Fruit fly (Drosophila melanogaster) whole organism, prepupa: ENCODE results near the gene CG14572.

ENCODE experiments used
- Blimp-1 ChIP-seq: fragments of 200-800 bp; sonication (Bioruptor generic); optimal IDR thresholded peaks from 3 replicates; lab custom pipeline; 2017; ENCODE audit warnings: missing biosample characterization, missing genetic modification characterization, mild to moderate bottlenecking, moderate library complexity, missing genetic modification reagents
- CG10669 ChIP-seq: fragments of 200-800 bp; sonication (Bioruptor generic); optimal IDR thresholded peaks from 3 replicates; lab custom pipeline; 2018; ENCODE audit warnings: missing biosample characterization, mild to moderate bottlenecking, missing genetic modification characterization, moderate library complexity
- CG15336 ChIP-seq: fragments of 200-800 bp; sonication (Bioruptor generic); IDR thresholded peaks from 2 replicates; pipeline ENCODE4 v1.3.6; 2022; ENCODE audit warnings: missing biosample characterization, missing genetic modification characterization
- CG1621 ChIP-seq: fragments of 200-800 bp; sonication (Bioruptor generic); optimal IDR thresholded peaks from 3 replicates; lab custom pipeline; 2018; ENCODE audit warnings: missing biosample characterization, mild to moderate bottlenecking, missing genetic modification characterization
- CG3032 ChIP-seq: fragments of 200-800 bp; optimal IDR thresholded peaks from 2 replicates; lab custom pipeline; 2019; ENCODE audit warnings: missing biosample characterization, mild to moderate bottlenecking, missing genetic modification characterization, moderate library complexity
- CG31627 ChIP-seq: fragments of 200-800 bp; sonication (Bioruptor generic); optimal IDR thresholded peaks from 3 replicates; lab custom pipeline; 2016; ENCODE audit warnings: missing biosample characterization, missing genetic modification characterization
- CG34406 ChIP-seq: fragments of 200-800 bp; sonication (Bioruptor generic); optimal IDR thresholded peaks from 3 replicates; lab custom pipeline; 2016; ENCODE audit warnings: missing biosample characterization, missing genetic modification characterization
- CG4318 ChIP-seq: fragments of 200-800 bp; sonication (Bioruptor generic); optimal IDR thresholded peaks from 3 replicates; lab custom pipeline; 2017; ENCODE audit warnings: missing biosample characterization, mild to moderate bottlenecking, missing genetic modification characterization
- CG6163 ChIP-seq: fragments of 200-800 bp; sonication (Bioruptor generic); IDR thresholded peaks from 3 replicates; pipeline ENCODE4 v1.3.6; 2022; ENCODE audit warnings: missing biosample characterization, missing genetic modification characterization
- CG6792 ChIP-seq: fragments of 200-800 bp; sonication (Bioruptor generic); optimal IDR thresholded peaks from 3 replicates; lab custom pipeline; 2016; ENCODE audit warnings: missing biosample characterization, missing genetic modification characterization
- CG6854 ChIP-seq: fragments of 200-800 bp; sonication (Bioruptor generic); optimal IDR thresholded peaks from 2 replicates; lab custom pipeline; 2017; ENCODE audit warnings: missing biosample characterization, mild to moderate bottlenecking, missing genetic modification characterization
- CG7368 ChIP-seq: fragments of 200-800 bp; sonication (Bioruptor generic); optimal IDR thresholded peaks from 3 replicates; lab custom pipeline; 2016; ENCODE audit warnings: missing biosample characterization, missing genetic modification characterization
- CG8632 ChIP-seq: fragments of 200-800 bp; sonication (Bioruptor generic); optimal IDR thresholded peaks from 3 replicates; lab custom pipeline; 2016; ENCODE audit warnings: missing biosample characterization, missing genetic modification characterization
- CG9139 ChIP-seq: fragments of 200-800 bp; sonication (Bioruptor generic); optimal IDR thresholded peaks from 3 replicates; lab custom pipeline; 2017; ENCODE audit warnings: missing biosample characterization, mild to moderate bottlenecking, missing genetic modification characterization
- Eip75B ChIP-seq: fragments of 200-800 bp; sonication (Bioruptor generic); optimal IDR thresholded peaks from 3 replicates; lab custom pipeline; 2016; ENCODE audit warnings: missing biosample characterization, missing genetic modification characterization
- Ets96B ChIP-seq: fragments of 200-800 bp; optimal IDR thresholded peaks from 2 replicates; lab custom pipeline; 2019; ENCODE audit warnings: missing biosample characterization, mild to moderate bottlenecking, missing genetic modification characterization, moderate library complexity
- Gug ChIP-seq: fragments of 200-800 bp; sonication (Bioruptor generic); IDR thresholded peaks from 2 replicates; pipeline ENCODE4 v1.3.6; 2022; ENCODE audit warnings: missing biosample characterization, missing genetic modification characterization
- Hr39 ChIP-seq: fragments of 200-800 bp; sonication (Bioruptor generic); optimal IDR thresholded peaks from 2 replicates; lab custom pipeline; 2016; ENCODE audit warnings: missing biosample characterization, missing genetic modification characterization
- Lpt ChIP-seq: fragments of 200-800 bp; sonication (Bioruptor generic); optimal IDR thresholded peaks from 3 replicates; lab custom pipeline; 2016; ENCODE audit warnings: missing biosample characterization, missing genetic modification characterization
- Smox ChIP-seq: fragments of 200-800 bp; sonication (Bioruptor generic); optimal IDR thresholded peaks from 3 replicates; lab custom pipeline; 2016; ENCODE audit warnings: missing biosample characterization, missing genetic modification characterization
- Sox14 ChIP-seq: fragments of 200-800 bp; sonication (Bioruptor generic); optimal IDR thresholded peaks from 3 replicates; lab custom pipeline; 2016; ENCODE audit warnings: missing biosample characterization, missing genetic modification characterization
- Sox15 ChIP-seq: fragments of 200-800 bp; sonication (Bioruptor generic); optimal IDR thresholded peaks from 3 replicates; lab custom pipeline; 2016; ENCODE audit warnings: missing biosample characterization, missing genetic modification characterization
- achi ChIP-seq: fragments of 200-800 bp; sonication (Bioruptor generic); optimal IDR thresholded peaks from 3 replicates; lab custom pipeline; 2016; ENCODE audit warnings: missing biosample characterization, missing genetic modification characterization
- acj6 ChIP-seq: fragments of 200-800 bp; sonication (Bioruptor generic); optimal IDR thresholded peaks from 3 replicates; lab custom pipeline; 2016; ENCODE audit warnings: missing biosample characterization, missing genetic modification characterization
- cyc ChIP-seq: fragments of 200-800 bp; sonication (Bioruptor generic); optimal IDR thresholded peaks from 3 replicates; lab custom pipeline; 2016; ENCODE audit warnings: missing biosample characterization, missing genetic modification characterization
- dac ChIP-seq: fragments of 200-800 bp; sonication (Bioruptor generic); optimal IDR thresholded peaks from 2 replicates; lab custom pipeline; 2017; ENCODE audit warnings: missing biosample characterization, mild to moderate bottlenecking, missing genetic modification characterization
- eg ChIP-seq: fragments of 200-800 bp; sonication (Bioruptor generic); IDR thresholded peaks from 3 replicates; pipeline ENCODE4 v1.3.6; 2022; ENCODE audit warnings: missing biosample characterization, missing genetic modification characterization
- esn ChIP-seq: fragments of 200-800 bp; sonication (Bioruptor generic); optimal IDR thresholded peaks from 2 replicates; lab custom pipeline; 2016; ENCODE audit warnings: missing biosample characterization, mild to moderate bottlenecking, missing genetic modification characterization, moderate library complexity
- fd59A ChIP-seq: fragments of 200-800 bp; sonication (Bioruptor generic); optimal IDR thresholded peaks from 2 replicates; lab custom pipeline; 2017; ENCODE audit warnings: missing biosample characterization, mild to moderate bottlenecking, missing genetic modification characterization, missing genetic modification reagents
- fd85E ChIP-seq: fragments of 200-800 bp; sonication (Bioruptor generic); optimal IDR thresholded peaks from 3 replicates; lab custom pipeline; 2016; ENCODE audit warnings: missing biosample characterization, missing genetic modification characterization
- lz ChIP-seq: fragments of 200-800 bp; sonication (Bioruptor generic); optimal IDR thresholded peaks from 3 replicates; lab custom pipeline; 2016; ENCODE audit warnings: missing biosample characterization, missing genetic modification characterization
- net ChIP-seq: fragments of 200-800 bp; sonication (Bioruptor generic); optimal IDR thresholded peaks from 3 replicates; lab custom pipeline; 2016; ENCODE audit warnings: missing biosample characterization, missing genetic modification characterization
- pdm3 ChIP-seq: fragments of 200-800 bp; sonication (Bioruptor generic); optimal IDR thresholded peaks from 3 replicates; lab custom pipeline; 2016; ENCODE audit warnings: missing biosample characterization, missing genetic modification characterization
- spab ChIP-seq: fragments of 200-800 bp; sonication (Bioruptor generic); optimal IDR thresholded peaks from 2 replicates; lab custom pipeline; 2017; ENCODE audit warnings: missing biosample characterization, mild to moderate bottlenecking, missing genetic modification characterization, missing genetic modification reagents
- ss ChIP-seq, 2 experiments: fragments of 200-800 bp; sonication (Bioruptor generic); optimal IDR thresholded peaks; 2 replicates in 1 of 2; 3 replicates in 1 of 2; lab custom pipeline; 2017 to 2018; ENCODE audit warnings: mild to moderate bottlenecking in 2 of 2, missing biosample characterization in 2 of 2, missing genetic modification characterization in 2 of 2, moderate library complexity in 1 of 2
- svp ChIP-seq: fragments of 200-800 bp; sonication (Bioruptor generic); peaks from one replicate; lab custom pipeline; 2016; ENCODE audit warnings: missing biosample characterization, missing genetic modification characterization
- topi ChIP-seq: fragments of 200-800 bp; sonication (Bioruptor generic); optimal IDR thresholded peaks from 3 replicates; lab custom pipeline; 2016; ENCODE audit warnings: missing biosample characterization, missing genetic modification characterization
- vri ChIP-seq: fragments of 200-800 bp; sonication (Bioruptor generic); optimal IDR thresholded peaks from 3 replicates; lab custom pipeline; 2016; ENCODE audit warnings: missing biosample characterization, mild to moderate bottlenecking, missing genetic modification characterization

Gene CG14572

DNA sequence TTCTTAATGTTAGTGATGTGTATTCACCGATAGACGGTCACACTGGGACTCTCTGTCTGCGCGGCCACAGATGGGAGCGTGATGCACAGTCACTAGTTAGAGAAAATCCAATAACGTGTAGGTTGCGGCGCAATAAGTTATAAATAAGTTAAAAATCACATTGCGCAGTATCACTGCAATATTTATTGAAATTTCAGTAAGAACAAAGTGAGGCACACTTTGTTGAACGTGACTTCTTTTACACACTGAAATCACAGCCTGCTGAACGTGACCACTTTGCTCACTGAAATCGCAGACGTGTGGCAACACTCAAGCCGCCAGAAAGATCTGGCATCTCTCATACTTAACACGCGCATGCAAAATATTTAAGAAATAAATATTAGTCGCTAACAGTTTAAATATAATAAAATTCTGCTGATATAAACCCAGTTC lies 12.7 kb upstream of the CG14572 start, which contains the start of the genes CG11247 and Polr2H (continued):
- peak; percentile 83 for TF ChIP-seq CG6792 (GFP tag; lab: Kevin White, UChicago)
- TF ChIP-seq Hr39, result peak; percentile 97
- peak; percentile 78 for TF ChIP-seq Ets96B
- peak; percentile 79 for TF ChIP-seq CG34406 (GFP tag; lab: Kevin White, UChicago)
- TF ChIP-seq Eip75B (GFP tag; lab: Kevin White, UChicago), result peak; percentile 88
- peak; percentile 92 for TF ChIP-seq Sox14 (GFP tag; lab: Kevin White, UChicago)
- TF ChIP-seq Gug (GFP tag; lab: Robert Waterston, UW), result peak; percentile 88
- peak; percentile 93 for TF ChIP-seq acj6 (GFP tag; lab: Kevin White, UChicago)

DNA sequence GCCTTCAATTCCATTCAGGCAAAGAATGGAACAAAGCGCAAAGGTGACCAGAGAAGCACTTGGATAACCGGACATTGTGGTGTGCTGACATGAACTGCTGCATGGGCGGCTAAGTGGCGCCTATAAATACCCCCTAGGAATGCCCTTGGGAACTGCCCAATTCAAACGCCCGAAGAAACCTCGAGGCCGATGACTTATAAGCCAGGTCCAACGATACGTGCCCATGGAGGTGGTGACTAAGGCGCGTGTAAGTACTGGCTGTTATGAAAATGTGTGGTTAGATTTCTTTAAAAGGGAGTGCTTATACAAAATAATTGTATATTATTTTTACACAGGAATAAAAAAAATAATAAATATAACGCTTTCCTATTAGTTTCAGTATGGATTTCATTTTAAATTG lies 11.0 kb upstream of the CG14572 start, which contains the start of gene CG14570:
TSS of gene CG14570 (minus strand) at position 101 of the 400 bp plus-strand sequence.
- TF ChIP-seq Lpt (GFP tag; lab: Kevin White, UChicago) (no peak), topi (GFP tag; lab: Kevin White, UChicago) (no peak), fd85E (GFP tag; lab: Kevin White, UChicago) (no peak), vri (GFP tag; lab: Kevin White, UChicago) (no peak), CG10669 (GFP tag; lab: Kevin White, UChicago) (no peak), ss (GFP tag; optimal IDR thresholded peaks at IDR 0.05; lab: Kevin White, UChicago) (no peak), Smox (GFP tag; lab: Kevin White, UChicago) (no peak), Sox15 (GFP tag; lab: Kevin White, UChicago) (no peak), CG34406 (GFP tag; lab: Kevin White, UChicago) (no peak), Blimp-1 (GFP tag; lab: Kevin White, UChicago) (no peak), esn (GFP tag; lab: Kevin White, UChicago) (no peak), Hr39 (no peak), Gug (GFP tag; lab: Robert Waterston, UW) (no peak), CG1621 (tag; lab: Kevin White, UChicago) (no peak), achi (no peak), fd59A (GFP tag; lab: Kevin White, UChicago) (no peak)

DNA sequence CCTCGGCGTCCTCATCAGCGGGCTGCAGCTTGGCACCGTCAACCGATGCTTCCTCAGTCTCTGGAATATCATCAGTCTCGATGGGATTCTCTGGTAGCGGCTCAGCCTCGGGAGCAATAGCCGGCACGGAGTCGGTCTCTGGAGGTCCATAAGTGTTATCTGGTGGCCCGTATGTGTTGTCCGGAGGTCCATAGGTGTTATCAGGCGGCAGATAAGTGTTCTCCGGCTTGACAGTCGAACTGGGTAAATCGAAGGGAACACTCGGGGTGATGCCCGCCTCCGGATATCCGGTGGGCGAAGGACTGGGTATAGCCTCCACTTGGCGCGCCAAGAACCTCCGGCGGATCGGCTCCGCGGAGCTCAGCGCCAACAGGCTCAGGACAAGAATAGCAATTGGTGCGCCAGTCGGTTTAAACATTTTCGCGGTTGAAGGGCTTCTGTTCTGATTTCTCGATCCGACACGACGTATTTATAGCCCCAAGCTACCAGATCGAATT lies 10.2 kb upstream of the CG14572 start, which contains the start of gene CG14569:
TSS of gene CG14569 (minus strand) at position 447 of the 497 bp plus-strand sequence.
- TF ChIP-seq CG9139 (GFP tag; lab: Kevin White, UChicago) (no peak), svp (GFP tag; lab: Kevin White, UChicago) (peak; percentile 97)

DNA sequence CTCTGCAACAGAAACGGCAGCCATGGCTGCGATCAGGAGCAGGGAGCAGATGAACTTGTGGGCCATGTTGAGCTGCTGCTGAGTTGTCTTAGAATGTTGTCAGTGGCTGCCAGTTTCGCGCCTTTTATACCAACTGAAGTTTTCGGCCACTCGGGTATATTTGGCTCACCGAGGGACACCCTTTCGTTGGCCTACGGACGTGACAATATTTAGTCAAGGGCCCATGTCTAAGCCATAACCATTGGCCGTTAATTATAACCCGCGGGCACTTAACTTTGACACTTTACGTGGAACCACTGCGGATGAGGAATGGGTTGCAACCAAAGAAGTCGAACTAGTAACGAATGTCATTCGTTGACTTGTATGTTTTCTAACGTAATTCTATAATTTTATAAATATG lies 7.9 kb upstream of the CG14572 start, which contains the start of gene CG14568:
TSS of gene CG14568 (minus strand) at position 101 of the 400 bp plus-strand sequence.
- no peak for TF ChIP-seq acj6 (GFP tag; lab: Kevin White, UChicago)
- no peak for TF ChIP-seq Hr39
- no peak for TF ChIP-seq cyc
- no peak for TF ChIP-seq pdm3 (GFP tag; lab: Kevin White, UChicago)

DNA sequence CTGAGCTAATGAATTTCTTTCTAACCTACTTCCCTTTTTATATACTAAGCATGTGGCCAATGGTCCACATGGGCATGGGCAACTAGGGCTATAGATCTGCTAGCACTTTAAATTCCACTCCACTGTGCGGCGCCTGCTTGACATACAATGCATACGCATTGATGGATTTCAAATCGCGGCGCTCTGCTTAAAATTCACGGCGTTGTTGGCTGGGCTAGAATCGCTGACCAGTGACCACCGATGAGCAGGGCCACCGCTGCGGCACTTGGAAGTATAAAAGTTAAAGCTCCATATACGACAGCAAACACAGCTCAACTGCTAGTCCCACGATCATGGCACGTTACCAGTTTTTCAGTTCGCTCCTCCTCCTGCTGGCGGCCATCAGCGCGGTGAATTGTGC lies 7.5 kb upstream of the CG14572 start, which contains the start of gene CG14573:
TSS of gene CG14573 (plus strand) at position 301 of the 400 bp plus-strand sequence.
- TF ChIP-seq CG31627 (GFP tag; lab: Kevin White, UChicago), result no peak
- TF ChIP-seq CG7368 (GFP tag; lab: Kevin White, UChicago), result no peak
- no peak for TF ChIP-seq CG3032

DNA sequence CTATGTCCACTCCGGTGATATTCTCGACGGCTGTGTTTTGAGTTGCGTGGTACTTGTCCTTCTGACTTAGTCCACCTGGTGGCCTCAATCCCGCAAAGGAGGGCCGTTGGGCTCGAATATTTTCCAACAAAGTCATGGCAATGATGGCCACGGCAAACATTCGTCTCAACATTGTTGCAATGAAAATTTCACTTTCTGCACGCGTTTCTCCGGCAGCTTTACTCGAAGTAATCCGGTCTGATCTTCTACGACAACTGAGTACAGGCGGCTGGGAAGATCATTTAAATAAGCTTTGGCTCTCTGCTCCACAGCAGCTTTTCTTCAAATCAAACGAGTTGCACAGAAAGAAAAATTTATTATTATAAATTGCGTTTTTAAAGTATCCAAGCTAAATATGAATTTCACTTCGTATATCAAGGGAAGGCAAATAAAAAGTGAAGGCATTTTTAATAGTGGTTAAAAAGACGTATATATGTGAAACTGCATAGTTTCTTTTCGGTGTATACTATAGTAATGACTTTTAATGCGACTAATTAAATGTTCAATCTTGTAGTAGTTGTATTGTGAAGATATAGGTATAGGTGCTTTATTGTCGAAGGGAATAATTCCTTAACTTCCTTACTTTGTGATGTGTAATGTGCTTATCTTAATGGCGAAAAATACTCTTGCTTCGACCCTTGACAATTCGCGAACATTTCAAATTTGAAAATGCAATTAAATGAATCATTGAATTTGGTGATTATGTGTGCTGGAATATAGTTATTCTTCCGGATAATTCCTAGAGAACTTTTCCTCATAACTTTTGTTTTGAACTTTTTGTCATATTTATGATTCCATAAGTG lies 2.9 kb upstream of the CG14572 start, which contains the start of gene CG14567:
TSS of gene CG14567 (minus strand) at position 256 of the 842 bp plus-strand sequence.
- peak; percentile 86 for TF ChIP-seq eg (GFP tag; lab: Robert Waterston, UW)
- peak; percentile 63 for TF ChIP-seq acj6 (GFP tag; lab: Kevin White, UChicago)
- peak; percentile 55 for TF ChIP-seq lz (GFP tag; lab: Kevin White, UChicago)
- TF ChIP-seq dac (GFP tag; lab: Kevin White, UChicago), result peak; percentile 3
- peak; percentile 69 for TF ChIP-seq Hr39
- TF ChIP-seq Eip75B (GFP tag; lab: Kevin White, UChicago), result peak; percentile 64
- peak; percentile 74 for TF ChIP-seq CG15336 (GFP tag; lab: Robert Waterston, UW)
- peak; percentile 50 for TF ChIP-seq net (GFP tag; lab: Kevin White, UChicago)
- TF ChIP-seq CG6792 (GFP tag; lab: Kevin White, UChicago), result peak; percentile 61
- TF ChIP-seq pdm3 (GFP tag; lab: Kevin White, UChicago), result peak; percentile 75
- peak; percentile 54 for TF ChIP-seq CG8632 (GFP tag; lab: Kevin White, UChicago)
- TF ChIP-seq Ets96B, result peak; percentile 70
- TF ChIP-seq CG4318 (GFP tag; lab: Kevin White, UChicago), result peak; percentile 2
- peak; percentile 28 for TF ChIP-seq Blimp-1 (GFP tag; lab: Kevin White, UChicago)
- TF ChIP-seq spab (GFP tag; lab: Kevin White, UChicago), result peak; percentile 1
- no peak for TF ChIP-seq CG6854
- no peak for TF ChIP-seq CG1621 (tag; lab: Kevin White, UChicago)
- TF ChIP-seq CG6163 (GFP tag; lab: Robert Waterston, UW), result peak; percentile 74
